Fruit fly (Drosophila melanogaster): Measurements from ENCODE around the gene Alms1b.

dm6 chrX:4660642-4661252 lies 30.0 kb upstream of the Alms1b start:
- no peak for TF ChIP-seq kay (GFP tag; ENCODE audit: borderline replicate concordance)
- TF ChIP-seq CG5204 (GFP tag; optimal IDR thresholded peaks at IDR 0.05): no peak
- TF ChIP-seq CG1620 (GFP tag; optimal IDR thresholded peaks at IDR 0.05): no peak

Data from whole organism, adult.